Fruit fly (Drosophila melanogaster) whole organism, embryonic: ENCODE measurements around the gene Eip63E.
A peak's percentile ranks its signal among the peaks of the same experiment; 100 is the strongest.

Experiments
- B-H2 ChIP-seq: fragments of 200-800 bp; sonication (Bioruptor generic); optimal IDR thresholded peaks from 2 replicates; lab custom pipeline; 2018; ENCODE audit warnings: missing biosample characterization, mild to moderate bottlenecking, missing genetic modification characterization
- BEAF-32 ChIP-seq: fragments of 200-800 bp; sonication (Bioruptor generic); optimal IDR thresholded peaks from 3 replicates; lab custom pipeline; 2017; ENCODE audit warnings: missing biosample characterization, missing genetic modification characterization, mild to moderate bottlenecking, moderate library complexity, missing genetic modification reagents
- Bdp1 ChIP-seq: fragments of 200-800 bp; sonication (Bioruptor generic); optimal IDR thresholded peaks from 3 replicates; lab custom pipeline; 2016; ENCODE audit warnings: missing biosample characterization, missing genetic modification characterization
- Bgb ChIP-seq: fragments of 200-800 bp; sonication (Bioruptor generic); IDR thresholded peaks from 2 replicates; pipeline ENCODE4 v1.3.6; 2022; ENCODE audit warnings: missing biosample characterization, missing genetic modification characterization; ENCODE audit not compliant: partially characterized antibody
- CG1024 ChIP-seq: fragments of 200-800 bp; sonication (Bioruptor generic); IDR thresholded peaks from 2 replicates; pipeline ENCODE4 v1.3.6; 2022; ENCODE audit warnings: missing biosample characterization, missing genetic modification characterization
- CG10431 ChIP-seq: fragments of 200-800 bp; sonication (Bioruptor generic); optimal IDR thresholded peaks from 3 replicates; lab custom pipeline; 2018; ENCODE audit warnings: missing biosample characterization, mild to moderate bottlenecking, missing genetic modification characterization
- CG11695 ChIP-seq: fragments of 200-800 bp; sonication (Bioruptor generic); IDR thresholded peaks from 3 replicates; pipeline ENCODE4 v1.3.6; 2022; ENCODE audit warnings: missing biosample characterization, missing genetic modification characterization
- CG13624 ChIP-seq: fragments of 200-800 bp; sonication (Bioruptor generic); optimal IDR thresholded peaks from 2 replicates; lab custom pipeline; 2016; ENCODE audit warnings: missing biosample characterization, missing genetic modification characterization
- CG14050 ChIP-seq: fragments of 200-800 bp; sonication (Bioruptor generic); IDR thresholded peaks from 3 replicates; pipeline ENCODE4 v1.3.6; 2022; ENCODE audit warnings: missing biosample characterization, missing genetic modification characterization
- CG15696 ChIP-seq: fragments of 200-800 bp; sonication (Bioruptor generic); optimal IDR thresholded peaks from 2 replicates; lab custom pipeline; 2019; ENCODE audit warnings: missing biosample characterization, mild to moderate bottlenecking, missing genetic modification characterization, moderate library complexity
- CG1603 ChIP-seq: fragments of 200-800 bp; sonication (Bioruptor generic); optimal IDR thresholded peaks from 2 replicates; lab custom pipeline; 2019; ENCODE audit warnings: missing biosample characterization, mild to moderate bottlenecking, missing genetic modification characterization, moderate library complexity
- CG1647 ChIP-seq: fragments of 200-800 bp; sonication (Bioruptor generic); optimal IDR thresholded peaks from 3 replicates; lab custom pipeline; 2016; ENCODE audit warnings: missing biosample characterization, missing genetic modification characterization
- CG16779 ChIP-seq: fragments of 200-800 bp; sonication (Bioruptor generic); IDR thresholded peaks from 2 replicates; pipeline ENCODE4 v1.3.6; 2022; ENCODE audit warnings: missing biosample characterization, missing genetic modification characterization
- CG17829 ChIP-seq: fragments of 200-800 bp; optimal IDR thresholded peaks from 2 replicates; lab custom pipeline; 2019; ENCODE audit warnings: missing biosample characterization, mild to moderate bottlenecking, missing genetic modification characterization, moderate library complexity
- CG18011 ChIP-seq: fragments of 200-800 bp; sonication (Bioruptor generic); optimal IDR thresholded peaks from 2 replicates; lab custom pipeline; 2017; ENCODE audit warnings: missing biosample characterization, missing genetic modification characterization, mild to moderate bottlenecking, moderate library complexity, missing genotype
- CG3163 ChIP-seq: fragments of 200-800 bp; sonication (Bioruptor generic); optimal IDR thresholded peaks from 3 replicates; lab custom pipeline; 2016; ENCODE audit warnings: missing biosample characterization, missing genetic modification characterization
- CG34422 ChIP-seq: fragments of 200-800 bp; sonication (Bioruptor generic); IDR thresholded peaks from 3 replicates; pipeline ENCODE4 v1.3.6; 2022; ENCODE audit warnings: missing biosample characterization, missing genetic modification characterization
- CG7839 ChIP-seq: fragments of 200-800 bp; sonication (Bioruptor generic); optimal IDR thresholded peaks from 3 replicates; lab custom pipeline; 2018; ENCODE audit warnings: missing biosample characterization, mild to moderate bottlenecking, missing genetic modification characterization, moderate library complexity
- CG8478 ChIP-seq: fragments of >200 bp; optimal IDR thresholded peaks from 2 replicates; lab custom pipeline; 2018
- CG8944 ChIP-seq: fragments of 200-800 bp; sonication (Bioruptor generic); optimal IDR thresholded peaks from 3 replicates; lab custom pipeline; 2016; ENCODE audit warnings: missing biosample characterization, missing genetic modification characterization
- CG9437 ChIP-seq: fragments of 200-800 bp; sonication (Bioruptor generic); optimal IDR thresholded peaks from 2 replicates; lab custom pipeline; 2018; ENCODE audit warnings: missing biosample characterization, mild to moderate bottlenecking, missing genetic modification characterization
- CG9817 ChIP-seq: fragments of 200-800 bp; sonication (Bioruptor generic); optimal IDR thresholded peaks from 2 replicates; lab custom pipeline; 2018; ENCODE audit warnings: missing biosample characterization, mild to moderate bottlenecking, missing genetic modification characterization, moderate library complexity
- Dp ChIP-seq: fragments of 200-800 bp; sonication (Bioruptor generic); optimal IDR thresholded peaks from 2 replicates; lab custom pipeline; 2018; ENCODE audit warnings: missing biosample characterization, mild to moderate bottlenecking, missing genetic modification characterization, moderate library complexity
- Fer1 ChIP-seq: fragments of 200-800 bp; sonication (Bioruptor generic); optimal IDR thresholded peaks from 2 replicates; lab custom pipeline; 2017; ENCODE audit warnings: missing biosample characterization, mild to moderate bottlenecking, missing genetic modification characterization
- Hr78 ChIP-seq, 2 experiments: fragments of 200-800 bp in 1 of 2; fragments of >200 bp in 1 of 2; sonication (Bioruptor generic) in 1 of 2; optimal IDR thresholded peaks; 2 replicates each; lab custom pipeline; 2017 to 2019; ENCODE audit warnings: missing biosample characterization in 2 of 2, missing genetic modification characterization in 2 of 2, mild to moderate bottlenecking in 1 of 2, moderate library complexity in 1 of 2
- Med ChIP-seq: fragments of 200-800 bp; sonication (Bioruptor generic); peaks from one replicate; lab custom pipeline; 2016; ENCODE audit warnings: missing biosample characterization, missing genetic modification characterization, mild to moderate bottlenecking, inconsistent platforms, moderate library complexity
- Rx ChIP-seq: fragments of 200-800 bp; sonication (Bioruptor generic); IDR thresholded peaks from 2 replicates; pipeline ENCODE4 v1.3.6; 2022; ENCODE audit warnings: missing biosample characterization, missing genetic modification characterization
- Side ChIP-seq: fragments of 200-800 bp; sonication (Bioruptor generic); optimal IDR thresholded peaks from 2 replicates; lab custom pipeline; 2016; ENCODE audit warnings: missing biosample characterization, missing genetic modification characterization
- Sox100B ChIP-seq: fragments of 200-800 bp; sonication (Bioruptor generic); optimal IDR thresholded peaks from 3 replicates; lab custom pipeline; 2018; ENCODE audit warnings: missing biosample characterization, mild to moderate bottlenecking, missing genetic modification characterization
- Usf ChIP-seq: fragments of 200-800 bp; sonication (Bioruptor generic); optimal IDR thresholded peaks from 2 replicates; lab custom pipeline; 2017; ENCODE audit warnings: missing genotype, missing biosample characterization, missing genetic modification characterization
- ap ChIP-seq: fragments of 200-800 bp; sonication (Bioruptor generic); IDR thresholded peaks from 2 replicates; pipeline ENCODE4 v1.3.6; 2022; ENCODE audit warnings: missing biosample characterization, missing genetic modification characterization
- ash1 ChIP-seq: fragments of 200-800 bp; sonication (Bioruptor generic); optimal IDR thresholded peaks from 2 replicates; lab custom pipeline; 2018; ENCODE audit warnings: missing biosample characterization, mild to moderate bottlenecking, missing genetic modification characterization
- az2 ChIP-seq: fragments of 200-800 bp; sonication (Bioruptor generic); optimal IDR thresholded peaks from 3 replicates; lab custom pipeline; 2016; ENCODE audit warnings: missing biosample characterization, missing genetic modification characterization
- cad ChIP-seq: fragments of >200 bp; optimal IDR thresholded peaks from 2 replicates; lab custom pipeline; 2017; ENCODE audit warnings: missing biosample characterization, missing genetic modification characterization
- corto ChIP-seq: fragments of 200-800 bp; sonication (Bioruptor generic); optimal IDR thresholded peaks from 2 replicates; lab custom pipeline; 2016; ENCODE audit warnings: missing biosample characterization, mild to moderate bottlenecking, missing genetic modification characterization, moderate library complexity
- dimm ChIP-seq: fragments of 200-800 bp; sonication (Bioruptor generic); IDR thresholded peaks from 2 replicates; pipeline ENCODE4 v1.3.6; 2022; ENCODE audit warnings: missing biosample characterization, missing genetic modification characterization
- dysf ChIP-seq: fragments of 200-800 bp; sonication (Bioruptor generic); IDR thresholded peaks from 3 replicates; pipeline ENCODE4 v1.3.6; 2022; ENCODE audit warnings: missing biosample characterization, missing genetic modification characterization
- eve ChIP-seq, 2 experiments: fragments of >200 bp; optimal IDR thresholded peaks; 2 replicates each; lab custom pipeline; 2017; ENCODE audit warnings: missing biosample characterization in 2 of 2, missing genetic modification characterization in 2 of 2
- exex ChIP-seq: fragments of 200-800 bp; sonication (Bioruptor generic); optimal IDR thresholded peaks from 4 replicates; lab custom pipeline; 2018; ENCODE audit warnings: missing biosample characterization, mild to moderate bottlenecking, missing genetic modification characterization, moderate library complexity
- fru ChIP-seq: fragments of >200 bp; optimal IDR thresholded peaks from 2 replicates; lab custom pipeline; 2017
- gfzf ChIP-seq: fragments of 200-800 bp; sonication (Bioruptor generic); optimal IDR thresholded peaks from 2 replicates; lab custom pipeline; 2016; ENCODE audit warnings: missing biosample characterization, mild to moderate bottlenecking, missing genetic modification characterization, moderate library complexity
- gsb-n ChIP-seq: fragments of 200-800 bp; sonication (Bioruptor generic); optimal IDR thresholded peaks from 3 replicates; lab custom pipeline; 2018; ENCODE audit warnings: missing biosample characterization, mild to moderate bottlenecking, missing genetic modification characterization
- her ChIP-seq: fragments of 200-800 bp; sonication (Bioruptor generic); optimal IDR thresholded peaks from 2 replicates; lab custom pipeline; 2016; ENCODE audit warnings: missing biosample characterization, missing genetic modification characterization
- hkb ChIP-seq, 2 experiments: fragments of 200-800 bp in 1 of 2; fragments of >200 bp in 1 of 2; sonication (Bioruptor generic) in 1 of 2; IDR thresholded peaks in 1 of 2; optimal IDR thresholded peaks in 1 of 2; 2 replicates each; pipeline versions ENCODE4 v1.3.6 to Lab custom; 2017 to 2022; ENCODE audit warnings: missing biosample characterization in 1 of 2, missing genetic modification characterization in 1 of 2
- insv ChIP-seq, 2 experiments: fragments of 200-800 bp; sonication (Bioruptor generic); optimal IDR thresholded peaks; 3 replicates each; lab custom pipeline; 2016 to 2018; ENCODE audit warnings: missing biosample characterization in 2 of 2, missing genetic modification characterization in 2 of 2
- jigr1 ChIP-seq: fragments of 200-800 bp; sonication (Bioruptor generic); IDR thresholded peaks from 3 replicates; pipeline ENCODE4 v1.3.6; 2022; ENCODE audit warnings: missing biosample characterization, missing genetic modification characterization
- luna ChIP-seq: fragments of 200-800 bp; sonication (Bioruptor generic); optimal IDR thresholded peaks from 2 replicates; lab custom pipeline; 2016; ENCODE audit warnings: missing biosample characterization, missing genetic modification characterization
- pho ChIP-seq: fragments of 200-800 bp; sonication (Bioruptor generic); optimal IDR thresholded peaks from 2 replicates; lab custom pipeline; 2016; ENCODE audit warnings: missing biosample characterization, missing genetic modification characterization
- prd ChIP-seq, 3 experiments: fragments of >200 bp in 2 of 3; fragments of 200-800 bp in 1 of 3; sonication (Bioruptor generic) in 1 of 3; optimal IDR thresholded peaks in 2 of 3; IDR thresholded peaks in 1 of 3; 2 replicates in 2 of 3; 3 replicates in 1 of 3; pipeline versions ENCODE4 v1.3.6 to Lab custom; 2017 to 2022; ENCODE audit warnings: missing biosample characterization in 1 of 3, missing genetic modification characterization in 1 of 3
- sisA ChIP-seq: fragments of 200-800 bp; sonication (Bioruptor generic); IDR thresholded peaks from 2 replicates; pipeline ENCODE4 v1.3.6; 2022; ENCODE audit warnings: missing biosample characterization, missing genetic modification characterization
- stwl ChIP-seq: fragments of 200-800 bp; sonication (Bioruptor generic); optimal IDR thresholded peaks from 3 replicates; lab custom pipeline; 2018; ENCODE audit warnings: missing biosample characterization, mild to moderate bottlenecking, missing genetic modification characterization, moderate library complexity
- tup ChIP-seq: fragments of 200-800 bp; sonication (Bioruptor generic); optimal IDR thresholded peaks from 2 replicates; lab custom pipeline; 2016; ENCODE audit warnings: missing biosample characterization, mild to moderate bottlenecking, missing genetic modification characterization, moderate library complexity

The Eip63E gene

DNA sequence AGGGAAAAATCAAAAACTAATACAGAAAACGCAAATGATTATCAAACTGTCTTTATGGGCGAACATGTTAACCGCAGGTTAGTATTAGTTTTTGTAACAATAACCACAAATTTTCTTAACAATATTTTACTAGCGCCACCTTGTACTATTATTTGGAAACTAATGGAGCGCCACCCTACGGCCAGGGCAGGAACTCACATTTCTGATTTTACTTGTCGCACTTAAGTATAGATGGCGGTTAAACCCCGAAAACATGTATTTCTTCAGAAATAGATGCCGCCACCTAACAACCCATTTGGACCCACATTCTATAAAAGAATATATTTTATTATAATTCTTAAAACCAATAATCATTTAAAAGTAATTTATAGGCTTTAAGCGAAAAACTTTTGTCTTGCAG, 100.8 kb downstream of the Eip63E start (continued):
- peak; percentile 1 for TF ChIP-seq CG9437 (GFP tag; lab: Kevin White, UChicago)
- peak; percentile 51 for TF ChIP-seq CG14050 (GFP tag; lab: Robert Waterston, UW)
- peak; percentile 29; the same call in 1 of the 2 replicates for TF ChIP-seq Bgb (GFP tag; lab: Robert Waterston, UW)
- peak; percentile 69 for TF ChIP-seq Fer1 (GFP tag; lab: Kevin White, UChicago)
- peak; percentile 7 for TF ChIP-seq Dp (GFP tag; lab: Kevin White, UChicago)
- TF ChIP-seq CG8478 (lab: Kevin White, UChicago) = no peak
- peak; percentile 57 for TF ChIP-seq ash1 (GFP tag; lab: Kevin White, UChicago)
- TF ChIP-seq CG1024 = peak; percentile 73
- no peak for TF ChIP-seq cad
- peak; percentile 75 for TF ChIP-seq Rx
- peak; percentile 86 for TF ChIP-seq CG34422 (GFP tag; lab: Robert Waterston, UW)
- peak in 1 of 2 experiments; percentile 84 for TF ChIP-seq insv (GFP tag; optimal IDR thresholded peaks at IDR 0.05; lab: Kevin White, UChicago)
- TF ChIP-seq CG11695 (GFP tag; lab: Robert Waterston, UW) = no peak
- TF ChIP-seq hkb (optimal IDR thresholded peaks at IDR 0.05; lab: Kevin White, UChicago) = no peak
- TF ChIP-seq hkb (GFP tag; IDR thresholded peaks at IDR 0.05; lab: Robert Waterston, UW) = peak; percentile 59
- TF ChIP-seq Sox100B (GFP tag; lab: Kevin White, UChicago) = no peak
- peak; percentile 80 for TF ChIP-seq CG7839 (tag; lab: Kevin White, UChicago)
- no peak for TF ChIP-seq tup (GFP tag; lab: Kevin White, UChicago)
- peak; percentile 62 for TF ChIP-seq Usf (GFP tag; lab: Kevin White, UChicago)
- TF ChIP-seq CG13624 (GFP tag; lab: Kevin White, UChicago) = peak; percentile 75
- TF ChIP-seq exex (tag; lab: Kevin White, UChicago) = no peak
- TF ChIP-seq gsb-n (tag; lab: Kevin White, UChicago) = peak; percentile 65
- TF ChIP-seq stwl = peak; percentile 81
- TF ChIP-seq CG1603 (tag; lab: Kevin White, UChicago) = peak; percentile 82
- TF ChIP-seq B-H2 (GFP tag; lab: Kevin White, UChicago) = peak; percentile 75
- TF ChIP-seq az2 (GFP tag; lab: Kevin White, UChicago) = peak; percentile 88
- TF ChIP-seq Med = peak; percentile 98
- TF ChIP-seq jigr1 = no peak; the same call in 2 of the 3 replicates
- peak; percentile 58 for TF ChIP-seq CG1647
- peak; percentile 49 for TF ChIP-seq her (GFP tag; lab: Kevin White, UChicago)
- TF ChIP-seq luna = no peak
- peak; percentile 71 for TF ChIP-seq Side (GFP tag; lab: Kevin White, UChicago)
- TF ChIP-seq Bdp1 (GFP tag; lab: Kevin White, UChicago) = peak; percentile 38
- no peak for TF ChIP-seq fru
- TF ChIP-seq prd (optimal IDR thresholded peaks at IDR 0.05; lab: Kevin White, UChicago) = no peak
- peak; percentile 86 for TF ChIP-seq prd (GFP tag; IDR thresholded peaks at IDR 0.05; lab: Robert Waterston, UW)
- TF ChIP-seq dimm (GFP tag; lab: Robert Waterston, UW) = no peak
- TF ChIP-seq BEAF-32 (GFP tag; lab: Kevin White, UChicago) = no peak
- peak; percentile 18 for TF ChIP-seq CG10431 (GFP tag; lab: Kevin White, UChicago)
- peak; percentile 86 for TF ChIP-seq sisA (GFP tag; lab: Robert Waterston, UW)

DNA sequence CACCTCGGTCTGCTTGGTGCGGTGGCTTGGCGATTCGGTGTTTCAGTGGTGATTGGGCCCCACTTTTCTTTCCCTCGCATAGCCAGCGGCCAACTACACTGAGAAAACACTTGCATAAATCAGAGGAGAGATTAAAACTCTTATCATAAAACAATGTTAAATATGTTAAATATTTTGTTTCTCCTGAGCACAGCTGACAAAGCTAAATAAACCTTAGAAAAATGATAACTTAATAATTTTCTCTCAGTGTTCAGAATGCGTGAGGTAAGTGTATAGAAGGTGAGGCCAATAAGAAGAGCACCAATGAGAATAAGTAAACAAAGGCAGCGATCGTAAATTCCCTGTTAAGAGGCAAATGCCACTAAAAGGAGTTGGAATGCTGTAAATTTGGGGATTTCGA, 101.7 kb downstream of the Eip63E start:
- peak; percentile 42 for TF ChIP-seq pho (GFP tag; lab: Kevin White, UChicago)
- peak; percentile 68; the same call in 1 of the 3 replicates for TF ChIP-seq dysf
- TF ChIP-seq CG8944 = peak; percentile 83
- TF ChIP-seq ap (GFP tag; lab: Robert Waterston, UW) = peak; percentile 33; the same call in 1 of the 2 replicates
- TF ChIP-seq CG9817 (tag; lab: Kevin White, UChicago) = peak; percentile 40
- TF ChIP-seq gfzf (GFP tag; lab: Kevin White, UChicago) = no peak
- peak; percentile 92 for TF ChIP-seq CG17829 (tag; lab: Kevin White, UChicago)
- TF ChIP-seq CG18011 (GFP tag; lab: Kevin White, UChicago) = no peak
- peak in 1 of 2 experiments; percentile 65 for TF ChIP-seq eve (GFP tag; optimal IDR thresholded peaks at IDR 0.05; lab: Kevin White, UChicago)
- TF ChIP-seq CG15696 (tag; lab: Kevin White, UChicago) = peak; percentile 86
- peak; percentile 46 for TF ChIP-seq CG3163 (GFP tag; lab: Kevin White, UChicago)
- peak in 1 of 2 experiments; percentile 35 for TF ChIP-seq Hr78 (GFP tag; optimal IDR thresholded peaks at IDR 0.05; lab: Kevin White, UChicago)
- peak; percentile 80 for TF ChIP-seq corto (GFP tag; lab: Kevin White, UChicago)
- no peak for TF ChIP-seq CG16779 (GFP tag; lab: Robert Waterston, UW)
